Fruit fly (Drosophila melanogaster) whole organism, embryonic: Measurements from ENCODE around the gene PCNA2.

ENCODE experiments used
- Aef1 ChIP-seq: fragments of 200-800 bp; sonication (Bioruptor generic); IDR thresholded peaks from 3 replicates; pipeline ENCODE4 v1.3.6; 2022; ENCODE audit warnings: missing biosample characterization, missing genetic modification characterization
- Antp ChIP-seq: fragments of 200-800 bp; sonication (Bioruptor generic); optimal IDR thresholded peaks from 3 replicates; lab custom pipeline; 2016; ENCODE audit warnings: missing biosample characterization, missing genetic modification characterization
- CG12769 ChIP-seq: fragments of 200-800 bp; sonication (Bioruptor generic); optimal IDR thresholded peaks from 2 replicates; lab custom pipeline; 2019; ENCODE audit warnings: missing biosample characterization, mild to moderate bottlenecking, missing genetic modification characterization, moderate library complexity
- CG14014 ChIP-seq: fragments of 200-800 bp; sonication (Bioruptor generic); IDR thresholded peaks from 2 replicates; pipeline ENCODE4 v1.3.6; 2022; ENCODE audit warnings: missing biosample characterization, missing genetic modification characterization
- CG15269 ChIP-seq: fragments of 200-800 bp; sonication (Bioruptor generic); optimal IDR thresholded peaks from 2 replicates; lab custom pipeline; 2018; ENCODE audit warnings: missing biosample characterization, mild to moderate bottlenecking, missing genetic modification characterization, moderate library complexity
- CG15479 ChIP-seq: fragments of 200-800 bp; sonication (Bioruptor generic); optimal IDR thresholded peaks from 3 replicates; lab custom pipeline; 2019; ENCODE audit warnings: missing biosample characterization, mild to moderate bottlenecking, missing genetic modification characterization, moderate library complexity
- CG17186 ChIP-seq: fragments of 200-800 bp; sonication (Bioruptor generic); optimal IDR thresholded peaks from 3 replicates; lab custom pipeline; 2017; ENCODE audit warnings: missing biosample characterization, missing genetic modification reagents, missing genetic modification characterization
- CG17612 ChIP-seq: fragments of 200-800 bp; sonication (Bioruptor generic); IDR thresholded peaks from 2 replicates; pipeline ENCODE4 v1.3.6; 2022; ENCODE audit warnings: missing biosample characterization, missing genetic modification characterization
- CG17802 ChIP-seq: fragments of 200-800 bp; sonication (Bioruptor generic); optimal IDR thresholded peaks from 2 replicates; lab custom pipeline; 2018; ENCODE audit warnings: missing biosample characterization, mild to moderate bottlenecking, missing genetic modification characterization, moderate library complexity
- CG2199 ChIP-seq: fragments of 200-800 bp; sonication (Bioruptor generic); IDR thresholded peaks from 3 replicates; pipeline ENCODE4 v1.3.6; 2022; ENCODE audit warnings: missing biosample characterization, missing genetic modification characterization
- CG2202 ChIP-seq: fragments of 200-800 bp; sonication (Bioruptor generic); optimal IDR thresholded peaks from 2 replicates; lab custom pipeline; 2018; ENCODE audit warnings: missing biosample characterization, mild to moderate bottlenecking, missing genetic modification characterization
- CG34376 ChIP-seq: fragments of 200-800 bp; sonication (Bioruptor generic); optimal IDR thresholded peaks from 2 replicates; lab custom pipeline; 2018; ENCODE audit warnings: missing biosample characterization, mild to moderate bottlenecking, missing genetic modification characterization
- CG3726 ChIP-seq: fragments of 200-800 bp; sonication (Bioruptor generic); IDR thresholded peaks from 3 replicates; pipeline ENCODE4, ENCODE4 v1.3.6; 2022; ENCODE audit warnings: missing biosample characterization, missing genetic modification characterization
- CG4282 ChIP-seq: fragments of 200-800 bp; sonication (Bioruptor generic); optimal IDR thresholded peaks from 2 replicates; lab custom pipeline; 2016; ENCODE audit warnings: missing biosample characterization, missing genetic modification characterization
- CG5180 ChIP-seq: fragments of 200-800 bp; sonication (Bioruptor generic); optimal IDR thresholded peaks from 3 replicates; lab custom pipeline; 2017; ENCODE audit warnings: missing biosample characterization, missing genetic modification characterization, mild to moderate bottlenecking, moderate library complexity, missing genetic modification reagents
- CG7987 ChIP-seq: fragments of 200-800 bp; sonication (Bioruptor generic); optimal IDR thresholded peaks from 2 replicates; lab custom pipeline; 2018; ENCODE audit warnings: missing biosample characterization, mild to moderate bottlenecking, missing genetic modification characterization, moderate library complexity
- CG8478 ChIP-seq: fragments of >200 bp; optimal IDR thresholded peaks from 2 replicates; lab custom pipeline; 2018
- CG9437 ChIP-seq: fragments of 200-800 bp; sonication (Bioruptor generic); optimal IDR thresholded peaks from 2 replicates; lab custom pipeline; 2018; ENCODE audit warnings: missing biosample characterization, mild to moderate bottlenecking, missing genetic modification characterization
- D19B ChIP-seq: fragments of 200-800 bp; sonication (Bioruptor generic); optimal IDR thresholded peaks from 2 replicates; lab custom pipeline; 2017; ENCODE audit warnings: missing biosample characterization, mild to moderate bottlenecking, missing genetic modification characterization
- Deaf1 ChIP-seq: fragments of 200-800 bp; optimal IDR thresholded peaks from 3 replicates; lab custom pipeline; 2019; ENCODE audit warnings: missing biosample characterization, mild to moderate bottlenecking, missing genetic modification characterization, moderate library complexity
- Doc2 ChIP-seq: fragments of 200-800 bp; sonication (Bioruptor generic); IDR thresholded peaks from 2 replicates; pipeline ENCODE4 v1.3.6; 2022; ENCODE audit warnings: missing biosample characterization, missing genetic modification characterization
- E2f2 ChIP-seq: fragments of 200-800 bp; sonication (Bioruptor generic); IDR thresholded peaks from 2 replicates; pipeline ENCODE4 v1.3.6; 2022; ENCODE audit warnings: missing biosample characterization, missing genetic modification characterization
- HLH3B ChIP-seq: fragments of 200-800 bp; sonication (Bioruptor generic); IDR thresholded peaks from 2 replicates; pipeline ENCODE4 v1.3.6; 2022; ENCODE audit warnings: missing biosample characterization, missing genetic modification characterization
- HLH4C ChIP-seq: fragments of 200-800 bp; sonication (Bioruptor generic); IDR thresholded peaks from 3 replicates; pipeline ENCODE4 v1.3.6; 2022; ENCODE audit warnings: missing biosample characterization, missing genetic modification characterization; ENCODE audit not compliant: partially characterized antibody
- Lpt ChIP-seq: fragments of >200 bp; optimal IDR thresholded peaks from 2 replicates; lab custom pipeline; 2018; ENCODE audit warnings: missing biosample characterization, missing genetic modification characterization
- Mad ChIP-seq: fragments of 200-800 bp; sonication (Bioruptor generic); optimal IDR thresholded peaks from 2 replicates; lab custom pipeline; 2016; ENCODE audit warnings: missing biosample characterization, missing genetic modification characterization
- Nf-YB ChIP-seq: fragments of 200-800 bp; sonication (Bioruptor generic); optimal IDR thresholded peaks from 3 replicates; lab custom pipeline; 2019; ENCODE audit warnings: missing biosample characterization, mild to moderate bottlenecking, missing genetic modification characterization, moderate library complexity
- Poxn ChIP-seq: fragments of 200-800 bp; sonication (Bioruptor generic); IDR thresholded peaks from 2 replicates; pipeline ENCODE4 v1.3.6; 2022; ENCODE audit warnings: missing biosample characterization, missing genetic modification characterization
- Side ChIP-seq: fragments of 200-800 bp; sonication (Bioruptor generic); optimal IDR thresholded peaks from 2 replicates; lab custom pipeline; 2016; ENCODE audit warnings: missing biosample characterization, missing genetic modification characterization
- Spps ChIP-seq: fragments of 200-800 bp; sonication (Bioruptor generic); optimal IDR thresholded peaks from 2 replicates; lab custom pipeline; 2018; ENCODE audit warnings: missing biosample characterization, mild to moderate bottlenecking, missing genetic modification characterization
- Trl ChIP-seq, 3 experiments: fragments of >200 bp in 2 of 3; fragments of 200-800 bp in 1 of 3; sonication (Bioruptor generic) in 1 of 3; optimal IDR thresholded peaks; 2 replicates in 1 of 3; 3 replicates in 2 of 3; lab custom pipeline; 2016 to 2017; ENCODE audit warnings: missing biosample characterization in 1 of 3, missing genetic modification characterization in 1 of 3
- Vsx1 ChIP-seq: fragments of 200-800 bp; sonication (Bioruptor generic); optimal IDR thresholded peaks from 2 replicates; lab custom pipeline; 2017; ENCODE audit warnings: missing biosample characterization, mild to moderate bottlenecking, missing genetic modification characterization, missing genetic modification reagents
- al ChIP-seq: fragments of 200-800 bp; sonication (Bioruptor generic); IDR thresholded peaks from 2 replicates; pipeline ENCODE4 v1.3.6; 2022; ENCODE audit warnings: missing biosample characterization, missing genetic modification characterization
- aop ChIP-seq: fragments of 200-800 bp; sonication (Bioruptor generic); IDR thresholded peaks from 2 replicates; pipeline ENCODE4 v1.3.6; 2022; ENCODE audit warnings: missing biosample characterization, missing genetic modification characterization
- az2 ChIP-seq: fragments of 200-800 bp; sonication (Bioruptor generic); optimal IDR thresholded peaks from 3 replicates; lab custom pipeline; 2016; ENCODE audit warnings: missing biosample characterization, missing genetic modification characterization
- cato ChIP-seq: fragments of 200-800 bp; sonication (Bioruptor generic); optimal IDR thresholded peaks from 2 replicates; lab custom pipeline; 2016; ENCODE audit warnings: missing biosample characterization, missing genetic modification characterization, borderline replicate concordance
- crp ChIP-seq, 2 experiments: fragments of 200-800 bp; sonication (Bioruptor generic); optimal IDR thresholded peaks; 2 replicates in 1 of 2; 3 replicates in 1 of 2; lab custom pipeline; 2017; ENCODE audit warnings: missing biosample characterization in 2 of 2, missing genetic modification characterization in 2 of 2, mild to moderate bottlenecking in 1 of 2, moderate library complexity in 1 of 2
- exex ChIP-seq: fragments of 200-800 bp; sonication (Bioruptor generic); optimal IDR thresholded peaks from 4 replicates; lab custom pipeline; 2018; ENCODE audit warnings: missing biosample characterization, mild to moderate bottlenecking, missing genetic modification characterization, moderate library complexity
- eyg ChIP-seq: fragments of 200-800 bp; sonication (Bioruptor generic); optimal IDR thresholded peaks from 3 replicates; lab custom pipeline; 2016; ENCODE audit warnings: missing biosample characterization, missing genetic modification characterization
- gsb ChIP-seq: fragments of 200-800 bp; sonication (Bioruptor generic); IDR thresholded peaks from 2 replicates; pipeline ENCODE4 v1.3.6; 2022; ENCODE audit warnings: missing biosample characterization, missing genetic modification characterization
- jing ChIP-seq: fragments of 200-800 bp; sonication (Bioruptor generic); optimal IDR thresholded peaks from 2 replicates; lab custom pipeline; 2018; ENCODE audit warnings: missing biosample characterization, mild to moderate bottlenecking, missing genetic modification characterization
- knrl ChIP-seq: fragments of 200-800 bp; sonication (Bioruptor generic); IDR thresholded peaks from 3 replicates; pipeline ENCODE4 v1.3.6; 2022; ENCODE audit warnings: missing biosample characterization, missing genetic modification characterization; ENCODE audit not compliant: partially characterized antibody
- mirr ChIP-seq: fragments of 200-800 bp; sonication (Bioruptor generic); optimal IDR thresholded peaks from 3 replicates; lab custom pipeline; 2018; ENCODE audit warnings: missing biosample characterization, mild to moderate bottlenecking, missing genetic modification characterization
- odd ChIP-seq: fragments of 200-800 bp; sonication (Bioruptor generic); optimal IDR thresholded peaks from 2 replicates; lab custom pipeline; 2017; ENCODE audit warnings: missing biosample characterization, mild to moderate bottlenecking, missing genetic modification characterization
- pum ChIP-seq: fragments of 200-800 bp; sonication (Bioruptor generic); optimal IDR thresholded peaks from 2 replicates; lab custom pipeline; 2016; ENCODE audit warnings: missing biosample characterization, missing genetic modification characterization
- salm ChIP-seq: fragments of 200-800 bp; sonication (Bioruptor generic); optimal IDR thresholded peaks from 2 replicates; lab custom pipeline; 2018; ENCODE audit warnings: missing biosample characterization, mild to moderate bottlenecking, missing genetic modification characterization
- tgo ChIP-seq: fragments of 200-800 bp; sonication (Bioruptor generic); IDR thresholded peaks from 3 replicates; pipeline ENCODE4 v1.3.6; 2022; ENCODE audit warnings: missing biosample characterization, missing genetic modification characterization
- ttk ChIP-seq: fragments of 200-800 bp; sonication (Bioruptor generic); IDR thresholded peaks from 2 replicates; pipeline ENCODE4 v2.1.2; 2022; ENCODE audit warnings: missing biosample characterization, missing genetic modification characterization
- unpg ChIP-seq: fragments of 200-800 bp; sonication (Bioruptor generic); optimal IDR thresholded peaks from 3 replicates; lab custom pipeline; 2018; ENCODE audit warnings: missing biosample characterization, mild to moderate bottlenecking, missing genetic modification characterization, moderate library complexity
- usp ChIP-seq: fragments of >200 bp; optimal IDR thresholded peaks from 2 replicates; lab custom pipeline; 2017; ENCODE audit warnings: missing biosample characterization, missing genetic modification characterization
- wor ChIP-seq: fragments of 200-800 bp; sonication (Bioruptor generic); IDR thresholded peaks from 2 replicates; pipeline ENCODE4 v1.3.6; 2022; ENCODE audit warnings: missing biosample characterization, missing genetic modification characterization
- zen ChIP-seq: fragments of 200-800 bp; sonication (Bioruptor generic); optimal IDR thresholded peaks from 3 replicates; lab custom pipeline; 2018; ENCODE audit warnings: missing biosample characterization, mild to moderate bottlenecking, missing genetic modification characterization, moderate library complexity

The PCNA2 gene

dm6 chr2L:19548158-19548557 is 35.6 kb downstream of the PCNA2 start, which contains the start of gene Tep4:
Gene Tep4, plus strand, starts transcription at chr2L:19548507.
- TF ChIP-seq CG3726 (GFP tag; lab: Robert Waterston, UW) (no peak), knrl (no peak), mirr (peak; percentile 53), CG15269 (tag; lab: Kevin White, UChicago) (no peak), E2f2 (no peak), Side (GFP tag; lab: Kevin White, UChicago) (no peak), CG2202 (no peak), CG17186 (GFP tag; lab: Kevin White, UChicago) (no peak), CG15479 (GFP tag; lab: Kevin White, UChicago) (no peak), gsb (GFP tag; lab: Robert Waterston, UW) (no peak), Nf-YB (GFP tag; lab: Kevin White, UChicago) (no peak), tgo (no peak), Doc2 (no peak), al (GFP tag; lab: Robert Waterston, UW) (no peak), CG2199 (GFP tag; lab: Robert Waterston, UW) (0 out of 3 replicates have a peak, but pooled peaks have one; percentile 6), az2 (GFP tag; lab: Kevin White, UChicago) (no peak), crp (GFP tag; optimal IDR thresholded peaks at IDR 0.05; lab: Kevin White, UChicago) (peak in 1 of 2 experiments; percentile 44), Spps (tag; lab: Kevin White, UChicago) (no peak), wor (GFP tag; lab: Robert Waterston, UW) (no peak), exex (tag; lab: Kevin White, UChicago) (peak; percentile 36), CG12769 (no peak), Lpt (GFP tag; lab: Kevin White, UChicago) (no peak), pum (no peak), CG14014 (GFP tag; lab: Robert Waterston, UW) (no peak), CG7987 (GFP tag; lab: Kevin White, UChicago) (no peak), Poxn (GFP tag; lab: Robert Waterston, UW) (no peak), CG17802 (tag; lab: Kevin White, UChicago) (no peak), aop (GFP tag; lab: Robert Waterston, UW) (no peak), ttk (GFP tag; lab: Robert Waterston, UW) (no peak), unpg (no peak), Antp (no peak), Deaf1 (tag; lab: Kevin White, UChicago) (peak; percentile 40), HLH4C (GFP tag; lab: Robert Waterston, UW) (no peak), Aef1 (GFP tag; lab: Robert Waterston, UW) (no peak), Trl (optimal IDR thresholded peaks at IDR 0.05; lab: Kevin White, UChicago) (peak; percentile 59 to 87), Trl (GFP tag; optimal IDR thresholded peaks at IDR 0.05; lab: Kevin White, UChicago) (no peak), CG17612 (GFP tag; lab: Robert Waterston, UW) (no peak), CG34376 (GFP tag; lab: Kevin White, UChicago) (peak; percentile 42), usp (no peak), eyg (GFP tag; lab: Kevin White, UChicago) (no peak), jing (GFP tag; lab: Kevin White, UChicago) (no peak), odd (GFP tag; lab: Kevin White, UChicago) (no peak), D19B (peak; percentile 43), CG5180 (GFP tag; lab: Kevin White, UChicago) (no peak), Vsx1 (GFP tag; lab: Kevin White, UChicago) (no peak), CG4282 (no peak), CG9437 (no peak), HLH3B (GFP tag; lab: Robert Waterston, UW) (no peak), Mad (no peak), CG8478 (no peak), cato (GFP tag; lab: Kevin White, UChicago) (no peak), zen (tag; lab: Kevin White, UChicago) (no peak), salm (no peak)
